Worm (Caenorhabditis elegans): Measurements from ENCODE around the gene C47G2.4.

- TF ChIP-seq lin-39 (tag; optimal IDR thresholded peaks at IDR 0.05) (no peak), pqm-1 (tag; optimal IDR thresholded peaks at IDR 0.05) (no peak), zag-1 (tag; optimal IDR thresholded peaks at IDR 0.05) (no peak), skn-1 (tag; optimal IDR thresholded peaks at IDR 0.05) (peak; percentile 50), nhr-76 (tag; optimal IDR thresholded peaks at IDR 0.05) (no peak), nhr-12 (tag; optimal IDR thresholded peaks at IDR 0.05) (no peak), lin-14 (GFP tag; optimal IDR thresholded peaks at IDR 0.05) (peak; percentile 83), nhr-77 (tag; optimal IDR thresholded peaks at IDR 0.05) (no peak), aha-1 (tag; optimal IDR thresholded peaks at IDR 0.05) (no peak), jun-1 (tag; optimal IDR thresholded peaks at IDR 0.05) (peak; percentile 4), mef-2 (tag; optimal IDR thresholded peaks at IDR 0.05) (no peak), C34B4.2 (tag; optimal IDR thresholded peaks at IDR 0.05) (no peak)
Measured at ce11 chrII:11293433-11293832, at the start of gene C47G2.4.
